Worm (Caenorhabditis elegans) whole organism, L3 larva: ENCODE results near the gene C30H6.8.

Experiments used
- R02D3.7 ChIP-seq: fragments of 150-350 bp; optimal IDR thresholded peaks from 2 replicates; lab custom pipeline; 2014; ENCODE audit warnings: missing biosample characterization, missing genetic modification characterization
- aly-2 ChIP-seq: fragments of 150-350 bp; optimal IDR thresholded peaks from 2 replicates; lab custom pipeline; 2014; ENCODE audit warnings: missing biosample characterization, missing genetic modification characterization
- ceh-16 ChIP-seq: sonication (generic microtip); optimal IDR thresholded peaks from 2 replicates; lab custom pipeline; 2017; ENCODE audit warnings: missing biosample characterization, missing genetic modification characterization
- ceh-28 ChIP-seq: fragments of 150-350 bp; optimal IDR thresholded peaks from 2 replicates; lab custom pipeline; 2014; ENCODE audit warnings: missing biosample characterization, missing genetic modification reagents, missing genetic modification characterization
- daf-12 ChIP-seq: fragments of 150-350 bp; optimal IDR thresholded peaks from 2 replicates; lab custom pipeline; 2014; ENCODE audit warnings: missing biosample characterization, missing genetic modification reagents, missing genetic modification characterization
- egl-5 ChIP-seq: fragments of 150-350 bp; optimal IDR thresholded peaks from 2 replicates; lab custom pipeline; 2017; ENCODE audit warnings: missing biosample characterization, missing genetic modification reagents, missing genetic modification characterization, inconsistent platforms
- elt-1 ChIP-seq: fragments of 150-350 bp; optimal IDR thresholded peaks from 2 replicates; lab custom pipeline; 2014; ENCODE audit warnings: missing biosample characterization, missing genetic modification characterization
- elt-3 ChIP-seq, 3 experiments: fragments of 150-350 bp in 1 of 3; sonication (generic microtip) in 2 of 3; optimal IDR thresholded peaks; 2 replicates in 2 of 3; 4 replicates in 1 of 3; lab custom pipeline; 2014 to 2017; ENCODE audit warnings: missing biosample characterization in 3 of 3, missing genetic modification characterization in 3 of 3
- eor-1 ChIP-seq, 2 experiments: fragments of 150-350 bp; optimal IDR thresholded peaks; 2 replicates each; lab custom pipeline; 2014 to 2018; ENCODE audit warnings: missing biosample characterization in 2 of 2, missing genetic modification characterization in 2 of 2
- fkh-10 ChIP-seq: sonication (generic microtip); optimal IDR thresholded peaks from 2 replicates; lab custom pipeline; 2017; ENCODE audit warnings: missing biosample characterization, missing genetic modification reagents, missing genetic modification characterization
- fos-1 ChIP-seq: fragments of 150-350 bp; optimal IDR thresholded peaks from 2 replicates; lab custom pipeline; 2014; ENCODE audit warnings: missing biosample characterization, missing genetic modification characterization
- hmg-11 ChIP-seq: sonication (generic microtip); optimal IDR thresholded peaks from 2 replicates; lab custom pipeline; 2016; ENCODE audit warnings: missing genetic modification characterization, missing compliant biosample characterization
- jun-1 ChIP-seq: fragments of 150-350 bp; optimal IDR thresholded peaks from 2 replicates; lab custom pipeline; 2014; ENCODE audit warnings: missing biosample characterization, missing genetic modification reagents, missing genetic modification characterization
- lin-15B ChIP-seq: fragments of 150-350 bp; optimal IDR thresholded peaks from 2 replicates; lab custom pipeline; 2014; ENCODE audit warnings: missing biosample characterization, missing genetic modification characterization
- lsy-12 ChIP-seq: sonication (generic microtip); optimal IDR thresholded peaks from 2 replicates; lab custom pipeline; 2016; ENCODE audit warnings: mild to moderate bottlenecking, missing genetic modification characterization, missing compliant biosample characterization
- mdl-1 ChIP-seq: fragments of 150-350 bp; optimal IDR thresholded peaks from 2 replicates; lab custom pipeline; 2014; ENCODE audit warnings: missing biosample characterization, missing genetic modification characterization
- nfya-1 ChIP-seq: sonication (generic microtip); optimal IDR thresholded peaks from 2 replicates; lab custom pipeline; 2017; ENCODE audit warnings: missing genetic modification characterization, mild to moderate bottlenecking, missing compliant biosample characterization, antibody characterized with exemption, moderate library complexity; ENCODE audit not compliant: insufficient read depth
- nhr-11 ChIP-seq: fragments of 150-350 bp; optimal IDR thresholded peaks from 2 replicates; lab custom pipeline; 2014; ENCODE audit warnings: missing biosample characterization, missing genetic modification characterization
- nhr-12 ChIP-seq: fragments of 150-350 bp; optimal IDR thresholded peaks from 2 replicates; lab custom pipeline; 2014; ENCODE audit warnings: missing biosample characterization, missing genetic modification characterization
- nhr-23 ChIP-seq: fragments of 150-350 bp; optimal IDR thresholded peaks from 2 replicates; lab custom pipeline; 2014; ENCODE audit warnings: missing biosample characterization, missing genetic modification reagents, missing genetic modification characterization
- nhr-237 ChIP-seq: fragments of 150-350 bp; optimal IDR thresholded peaks from 2 replicates; lab custom pipeline; 2014; ENCODE audit warnings: missing biosample characterization, missing genetic modification characterization
- nhr-28 ChIP-seq: fragments of 150-350 bp; optimal IDR thresholded peaks from 2 replicates; lab custom pipeline; 2014; ENCODE audit warnings: missing biosample characterization, missing genetic modification characterization
- nhr-43 ChIP-seq: sonication (generic microtip); optimal IDR thresholded peaks from 2 replicates; lab custom pipeline; 2016; ENCODE audit warnings: mild to moderate bottlenecking, missing genetic modification characterization, missing compliant biosample characterization; ENCODE audit not compliant: poor library complexity, severe bottlenecking
- nhr-67 ChIP-seq: fragments of 150-350 bp; optimal IDR thresholded peaks from 2 replicates; lab custom pipeline; 2014; ENCODE audit warnings: missing biosample characterization, missing genetic modification characterization
- nhr-77 ChIP-seq: fragments of 150-350 bp; optimal IDR thresholded peaks from 2 replicates; lab custom pipeline; 2014; ENCODE audit warnings: missing biosample characterization, missing genetic modification characterization
- pha-4 ChIP-seq: fragments of 150-350 bp; optimal IDR thresholded peaks from 2 replicates; lab custom pipeline; 2014; ENCODE audit warnings: missing biosample characterization, missing genetic modification reagents, missing genetic modification characterization
- sea-2 ChIP-seq: fragments of 150-350 bp; sonication (generic microtip); optimal IDR thresholded peaks from 4 replicates; lab custom pipeline; 2014; ENCODE audit warnings: missing biosample characterization, missing genetic modification reagents, missing genetic modification characterization
- skn-1 ChIP-seq: fragments of 150-350 bp; optimal IDR thresholded peaks from 2 replicates; lab custom pipeline; 2014; ENCODE audit warnings: missing biosample characterization, missing genetic modification characterization
- snpc-4 ChIP-seq: fragments of 150-350 bp; optimal IDR thresholded peaks from 2 replicates; lab custom pipeline; 2014; ENCODE audit warnings: missing biosample characterization, missing genetic modification characterization
- tbx-2 ChIP-seq: sonication (generic microtip); optimal IDR thresholded peaks from 2 replicates; lab custom pipeline; 2016; ENCODE audit warnings: mild to moderate bottlenecking, missing genetic modification characterization, missing compliant biosample characterization
- unc-62 ChIP-seq: fragments of 150-350 bp; sonication (generic microtip); optimal IDR thresholded peaks from 4 replicates; lab custom pipeline; 2014; ENCODE audit warnings: missing biosample characterization, missing genetic modification reagents, missing genetic modification characterization
- zag-1 ChIP-seq: fragments of 150-350 bp; optimal IDR thresholded peaks from 2 replicates; lab custom pipeline; 2014; ENCODE audit warnings: missing biosample characterization, missing genetic modification characterization
- ztf-4 ChIP-seq: fragments of 150-350 bp; optimal IDR thresholded peaks from 2 replicates; lab custom pipeline; 2014; ENCODE audit warnings: missing biosample characterization, missing genetic modification characterization

C30H6.8 gene

DNA sequence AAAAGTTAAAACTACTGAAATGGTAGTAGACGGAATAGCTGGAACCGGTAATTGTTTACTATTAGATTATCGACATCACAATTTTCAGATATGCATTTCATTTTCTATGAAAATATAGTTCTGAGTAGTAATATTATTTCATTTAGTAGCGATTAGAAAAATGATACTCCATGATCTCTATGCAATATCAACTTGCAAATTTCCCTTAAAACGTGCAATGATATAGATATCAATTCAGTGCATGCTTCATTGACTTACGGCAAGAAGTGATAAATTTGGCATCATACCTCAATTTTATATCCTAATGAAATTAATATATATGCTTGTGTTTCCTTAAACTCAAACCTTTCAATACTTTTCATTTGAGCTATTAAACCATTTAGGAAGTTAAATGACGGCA lies 39.5 kb upstream of the C30H6.8 start, which contains the start of gene C49C3.21:
TSS of gene C49C3.21 (plus strand) at position 301 of the 400 bp plus-strand sequence.
- TF ChIP-seq jun-1 (tag; lab: Kevin White, UChicago) (no peak), lin-15B (tag; lab: Kevin White, UChicago) (no peak), ceh-28 (no peak), fkh-10 (no peak), skn-1 (tag; lab: Kevin White, UChicago) (no peak)
- TF ChIP-seq, all 47 proteins: peak for 0

DNA sequence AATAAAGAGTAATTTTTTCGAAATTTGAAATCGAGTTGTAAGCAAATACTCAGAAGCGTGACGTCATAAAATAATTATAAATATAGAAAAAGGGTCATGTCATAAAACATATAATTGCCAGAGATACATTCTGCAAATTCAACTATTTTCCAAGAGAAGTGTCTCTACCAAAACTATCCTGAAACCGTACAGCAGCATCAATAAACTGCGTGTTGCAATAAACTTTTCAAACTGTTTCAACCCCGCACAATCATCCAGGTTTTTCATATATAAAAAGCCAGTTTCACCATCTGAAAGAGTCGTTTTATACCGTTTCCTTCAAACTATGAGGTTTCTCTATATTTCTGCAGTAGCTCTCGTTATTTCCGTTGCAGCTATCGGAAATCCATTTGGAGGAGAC lies 38.6 kb upstream of the C30H6.8 start, which contains the start of gene C49C3.11:
TSS of gene C49C3.11 (plus strand) at position 301 of the 400 bp plus-strand sequence.
- no peak for TF ChIP-seq sea-2
- TF ChIP-seq nfya-1 (tag; lab: Kevin White, UChicago) = no peak
- no peak for TF ChIP-seq snpc-4
- TF ChIP-seq tbx-2 = no peak
- TF ChIP-seq nhr-237 (tag; lab: Kevin White, UChicago) = no peak
- TF ChIP-seq pha-4 (tag; lab: Kevin White, UChicago) = no peak
- no peak for TF ChIP-seq mdl-1 (tag; lab: Kevin White, UChicago)
- TF ChIP-seq lin-15B (tag; lab: Kevin White, UChicago) = no peak
- no peak for TF ChIP-seq nhr-67 (tag; lab: Kevin White, UChicago)

ce11 chrIV:17346599-17347218 lies 35.4 kb upstream of the C30H6.8 start, which contains the start of the genes clec-197 and clec-198:
Gene clec-197 (minus strand): TSS chrIV:17346699.
Gene clec-198 (plus strand): TSS chrIV:17347168.
- TF ChIP-seq ztf-4 (tag; lab: Kevin White, UChicago) (no peak), nhr-11 (tag; lab: Kevin White, UChicago) (no peak), nhr-237 (tag; lab: Kevin White, UChicago) (no peak)

DNA sequence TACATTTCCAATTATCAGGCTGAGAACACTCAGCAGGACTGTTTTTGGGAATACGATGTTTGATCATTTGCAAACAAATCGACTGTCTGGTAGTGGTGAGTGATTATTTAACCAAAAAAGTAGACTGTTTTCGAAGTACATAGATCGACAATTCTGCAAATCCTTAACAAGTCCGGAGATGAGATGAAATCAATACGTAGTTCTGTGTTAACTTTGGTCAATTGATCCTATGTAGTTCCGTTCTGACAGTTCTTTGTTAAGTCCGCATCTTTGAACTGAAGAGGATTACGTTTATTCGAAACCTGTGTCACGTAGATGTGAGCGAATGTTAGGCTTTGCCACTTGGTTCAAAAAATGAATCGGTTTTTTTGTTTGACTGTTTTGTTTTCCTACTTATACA lies 30.5 kb upstream of the C30H6.8 start, which contains the start of gene clec-199:
TSS of gene clec-199 (plus strand) at position 301 of the 400 bp plus-strand sequence.
- TF ChIP-seq ceh-28 (no peak), sea-2 (no peak), jun-1 (tag; lab: Kevin White, UChicago) (no peak), nhr-23 (tag; lab: Kevin White, UChicago) (no peak), tbx-2 (no peak), nhr-43 (tag; lab: Kevin White, UChicago) (no peak), egl-5 (tag; lab: Kevin White, UChicago) (no peak), zag-1 (no peak), ceh-16 (no peak), lsy-12 (tag; lab: Kevin White, UChicago) (no peak), nhr-77 (no peak), nhr-12 (no peak), nfya-1 (tag; lab: Kevin White, UChicago) (no peak), eor-1 (tag; optimal IDR thresholded peaks at IDR 0.05; lab: Kevin White, UChicago) (no peak), unc-62 (GFP tag; lab: Kevin White, UChicago) (no peak), elt-1 (tag; lab: Kevin White, UChicago) (no peak), elt-3 (tag; optimal IDR thresholded peaks at IDR 0.05; lab: Kevin White, UChicago) (no peak), pha-4 (tag; lab: Kevin White, UChicago) (no peak), nhr-28 (no peak)

DNA sequence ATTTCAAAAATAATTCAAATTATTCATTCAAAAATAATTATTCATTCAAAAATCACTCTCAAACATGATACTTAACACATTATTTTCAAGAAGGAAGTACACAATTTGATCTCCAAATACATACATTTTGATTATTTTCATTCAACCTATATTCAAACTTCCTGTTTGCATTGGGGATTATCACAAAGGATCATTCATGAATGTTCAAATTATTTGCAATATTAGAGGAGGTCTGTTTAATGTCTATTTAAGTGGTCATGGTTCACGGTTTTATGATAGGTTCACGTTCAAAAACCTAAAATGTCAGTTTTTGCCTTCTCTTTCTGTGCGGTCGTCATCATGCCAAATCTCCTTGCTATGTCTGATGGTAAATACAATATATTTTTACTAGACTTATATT lies 21.0 kb upstream of the C30H6.8 start, which contains the start of gene clec-202:
TSS of gene clec-202 (plus strand) at position 301 of the 400 bp plus-strand sequence.
- no peak for TF ChIP-seq nhr-28
- no peak for TF ChIP-seq nhr-11 (tag; lab: Kevin White, UChicago)
- TF ChIP-seq eor-1 (tag; optimal IDR thresholded peaks at IDR 0.05; lab: Kevin White, UChicago) = no peak
- TF ChIP-seq lin-15B (tag; lab: Kevin White, UChicago) = no peak
- TF ChIP-seq R02D3.7 (tag; lab: Kevin White, UChicago) = no peak
- no peak for TF ChIP-seq daf-12
- TF ChIP-seq hmg-11 = no peak
- no peak for TF ChIP-seq aly-2 (tag; lab: Kevin White, UChicago)
- TF ChIP-seq fkh-10 = no peak
- TF ChIP-seq fos-1 (tag; lab: Kevin White, UChicago) = no peak
